Worm (Caenorhabditis elegans): Measurements from ENCODE around the gene irld-36.

irld-36 gene

DNA sequence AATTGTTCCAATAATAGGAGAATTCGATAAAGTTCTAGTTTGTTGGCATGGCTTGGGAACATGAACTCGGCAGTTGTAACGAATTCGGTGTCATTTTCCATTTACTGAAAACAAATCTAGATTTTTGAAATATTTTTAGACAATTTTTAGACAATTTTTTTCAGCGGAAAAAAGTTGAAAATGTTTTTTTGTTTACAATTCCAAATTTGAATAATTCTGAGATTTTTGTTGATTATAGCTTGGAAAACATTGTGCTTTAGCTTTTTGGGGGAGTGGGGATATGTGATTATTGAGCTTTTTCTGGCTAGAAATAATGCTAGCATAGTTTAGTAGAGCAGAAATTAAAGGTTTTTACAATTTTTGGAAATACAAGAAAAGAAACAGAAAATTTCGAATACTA, 10.3 kb upstream of the irld-36 start, which contains the start of gene srw-97:
srw-97 (minus strand) TSS at position 101 of the 400 bp plus-strand sequence.
- no peak for TF ChIP-seq sea-1 (GFP tag; conservative IDR thresholded peaks at IDR 0.05)
- TF ChIP-seq tra-4 (tag; optimal IDR thresholded peaks at IDR 0.05) = no peak
- no peak for TF ChIP-seq hnd-1 (tag; optimal IDR thresholded peaks at IDR 0.05)
- no peak for TF ChIP-seq ets-7 (tag; optimal IDR thresholded peaks at IDR 0.05)
- TF ChIP-seq F13C5.2 (tag; optimal IDR thresholded peaks at IDR 0.05) = no peak
- TF ChIP-seq flt-1 (GFP tag; IDR thresholded peaks at IDR 0.05) = no peak
- no peak for TF ChIP-seq ceh-36 (tag; optimal IDR thresholded peaks at IDR 0.05)
- no peak for TF ChIP-seq aly-1 (tag; optimal IDR thresholded peaks at IDR 0.05)
- no peak for TF ChIP-seq ama-1 (optimal IDR thresholded peaks at IDR 0.05)

DNA sequence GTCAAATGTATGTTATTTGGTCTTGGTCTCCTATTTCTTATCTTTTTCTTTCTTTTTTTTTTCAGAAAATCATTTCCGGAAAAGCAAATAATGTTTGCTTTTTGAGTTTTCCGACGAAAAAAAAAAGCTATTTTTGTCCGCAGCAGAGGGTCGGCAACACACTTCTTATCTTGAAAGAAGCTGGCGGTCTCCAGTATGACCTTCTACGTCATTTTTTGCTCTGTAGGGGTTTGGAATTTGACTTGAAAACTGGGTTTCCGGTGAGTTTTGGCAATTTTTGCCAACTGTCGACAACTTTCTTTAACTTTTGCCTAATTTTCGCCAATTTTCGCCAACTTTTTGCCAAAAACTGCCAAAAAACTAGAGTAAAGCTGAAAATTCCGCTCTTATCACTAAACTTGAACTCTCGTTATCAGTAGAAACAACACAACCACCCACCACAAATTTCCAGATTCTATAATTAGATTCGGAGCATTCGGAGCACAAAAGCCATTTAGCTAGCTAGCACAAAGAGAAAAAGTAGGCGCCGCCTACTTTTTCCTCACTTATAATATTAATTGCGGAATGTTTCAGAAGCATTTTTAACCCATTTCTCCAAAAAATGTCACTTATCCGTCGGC, 8.8 kb upstream of the irld-36 start, which contains the start of gene nhx-6:
nhx-6 (plus strand) TSS at position 570 of the 620 bp plus-strand sequence.
- TF ChIP-seq ets-7 (tag; optimal IDR thresholded peaks at IDR 0.05) (no peak), sea-1 (GFP tag; conservative IDR thresholded peaks at IDR 0.05) (no peak), tra-4 (tag; optimal IDR thresholded peaks at IDR 0.05) (no peak), tbx-11 (GFP tag; IDR thresholded peaks at IDR 0.05) (no peak), pes-1 (GFP tag; IDR thresholded peaks at IDR 0.05) (no peak), ceh-36 (tag; optimal IDR thresholded peaks at IDR 0.05) (no peak), F13C5.2 (tag; optimal IDR thresholded peaks at IDR 0.05) (no peak), scrt-1 (GFP tag; IDR thresholded peaks at IDR 0.05) (no peak), tbx-37 (GFP tag; conservative IDR thresholded peaks at IDR 0.05) (no peak), ceh-13 (GFP tag; optimal IDR thresholded peaks at IDR 0.05) (no peak), hnd-1 (tag; optimal IDR thresholded peaks at IDR 0.05) (no peak), flt-1 (GFP tag; IDR thresholded peaks at IDR 0.05) (no peak), aly-1 (tag; optimal IDR thresholded peaks at IDR 0.05) (no peak), hmbx-1 (tag; optimal IDR thresholded peaks at IDR 0.05) (no peak), ama-1 (optimal IDR thresholded peaks at IDR 0.05) (no peak)

DNA sequence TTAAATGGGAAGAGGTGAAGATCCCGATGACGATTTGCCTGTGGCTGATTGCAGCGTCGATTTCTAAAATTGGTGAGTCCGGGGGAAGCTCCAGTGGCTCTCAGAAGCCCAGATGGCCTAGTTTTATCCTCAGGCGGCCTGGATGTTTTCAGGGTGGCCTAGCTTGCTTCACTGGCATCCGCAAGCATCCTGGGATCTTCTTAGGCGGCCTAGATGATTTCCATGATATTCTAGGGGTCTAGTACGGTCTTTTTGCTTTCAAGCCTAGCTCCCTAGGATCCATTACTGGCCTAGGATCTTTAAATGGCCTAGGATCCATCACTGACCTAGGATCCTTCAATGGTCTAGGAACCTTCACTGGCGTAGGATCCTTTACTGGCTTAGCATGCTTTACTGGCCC, 8.2 kb upstream of the irld-36 start:
- TF ChIP-seq tbx-11 (GFP tag; IDR thresholded peaks at IDR 0.05) (no peak), ets-7 (tag; optimal IDR thresholded peaks at IDR 0.05) (no peak), hmbx-1 (tag; optimal IDR thresholded peaks at IDR 0.05) (no peak), flt-1 (GFP tag; IDR thresholded peaks at IDR 0.05) (no peak), sea-1 (GFP tag; conservative IDR thresholded peaks at IDR 0.05) (no peak), ceh-13 (GFP tag; optimal IDR thresholded peaks at IDR 0.05) (no peak), hnd-1 (tag; optimal IDR thresholded peaks at IDR 0.05) (no peak), pes-1 (GFP tag; IDR thresholded peaks at IDR 0.05) (no peak), tbx-37 (GFP tag; conservative IDR thresholded peaks at IDR 0.05) (no peak), B0310.2 (tag; optimal IDR thresholded peaks at IDR 0.05) (no peak), hmg-4 (GFP tag; optimal IDR thresholded peaks at IDR 0.05) (no peak), F13C5.2 (tag; optimal IDR thresholded peaks at IDR 0.05) (no peak)

DNA sequence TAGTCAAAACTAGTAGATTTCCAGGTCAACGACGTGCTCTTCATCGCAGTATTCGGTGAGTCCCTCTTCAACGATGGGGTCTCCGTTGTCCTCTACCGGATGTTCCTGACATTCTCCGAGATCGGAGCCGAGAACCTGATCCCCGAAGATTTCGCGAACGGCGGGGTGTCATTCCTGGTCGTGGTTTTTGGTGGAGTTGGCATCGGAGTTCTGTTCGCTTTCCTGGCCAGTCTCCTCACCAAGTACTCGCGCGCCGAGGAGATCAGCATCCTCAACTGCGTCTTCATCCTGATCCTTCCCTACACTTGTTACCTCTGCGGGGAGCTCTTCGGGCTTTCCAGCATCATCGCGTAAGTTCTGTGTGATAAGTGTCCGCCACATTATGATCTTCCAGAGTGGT, 6.5 kb upstream of the irld-36 start:
- TF ChIP-seq hmg-4 (GFP tag; optimal IDR thresholded peaks at IDR 0.05) (no peak), B0310.2 (tag; optimal IDR thresholded peaks at IDR 0.05) (no peak), ceh-36 (tag; optimal IDR thresholded peaks at IDR 0.05) (no peak), tbx-11 (GFP tag; IDR thresholded peaks at IDR 0.05) (no peak), ceh-13 (GFP tag; optimal IDR thresholded peaks at IDR 0.05) (no peak), tbx-37 (GFP tag; conservative IDR thresholded peaks at IDR 0.05) (no peak), ama-1 (optimal IDR thresholded peaks at IDR 0.05) (no peak), tra-4 (tag; optimal IDR thresholded peaks at IDR 0.05) (no peak), F13C5.2 (tag; optimal IDR thresholded peaks at IDR 0.05) (no peak), scrt-1 (GFP tag; IDR thresholded peaks at IDR 0.05) (no peak), pes-1 (GFP tag; IDR thresholded peaks at IDR 0.05) (no peak), sea-1 (GFP tag; conservative IDR thresholded peaks at IDR 0.05) (no peak), hnd-1 (tag; optimal IDR thresholded peaks at IDR 0.05) (no peak), hmbx-1 (tag; optimal IDR thresholded peaks at IDR 0.05) (no peak), ets-7 (tag; optimal IDR thresholded peaks at IDR 0.05) (no peak), aly-1 (tag; optimal IDR thresholded peaks at IDR 0.05) (no peak), flt-1 (GFP tag; IDR thresholded peaks at IDR 0.05) (no peak)

DNA sequence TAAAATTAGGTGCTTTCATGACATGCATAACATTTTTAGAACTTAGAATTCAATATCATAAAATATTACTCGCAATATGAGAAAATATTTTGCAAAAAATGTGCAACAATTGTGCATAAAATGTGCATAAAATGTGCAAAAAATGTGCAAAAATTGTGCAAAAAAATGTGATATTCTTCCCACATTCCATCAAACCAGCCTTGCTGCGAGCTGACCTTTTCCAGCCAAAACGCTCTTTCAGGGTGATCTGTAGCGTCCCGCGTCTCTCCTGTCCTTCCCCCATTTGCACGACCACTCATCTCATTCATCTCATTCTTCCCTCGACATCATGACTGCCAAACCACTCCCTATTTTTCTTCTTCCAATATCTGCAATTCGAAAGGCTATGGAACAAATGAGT, 3.1 kb upstream of the irld-36 start, which contains the start of gene fbxb-17:
fbxb-17 (plus strand) TSS at position 301 of the 400 bp plus-strand sequence.
- TF ChIP-seq pes-1 (GFP tag; IDR thresholded peaks at IDR 0.05) = no peak
- no peak for TF ChIP-seq B0310.2 (tag; optimal IDR thresholded peaks at IDR 0.05)
- no peak for TF ChIP-seq ceh-13 (GFP tag; optimal IDR thresholded peaks at IDR 0.05)
- TF ChIP-seq flt-1 (GFP tag; IDR thresholded peaks at IDR 0.05) = no peak
- no peak for TF ChIP-seq ama-1 (optimal IDR thresholded peaks at IDR 0.05)
- TF ChIP-seq hmg-4 (GFP tag; optimal IDR thresholded peaks at IDR 0.05) = no peak
- no peak for TF ChIP-seq F13C5.2 (tag; optimal IDR thresholded peaks at IDR 0.05)

DNA sequence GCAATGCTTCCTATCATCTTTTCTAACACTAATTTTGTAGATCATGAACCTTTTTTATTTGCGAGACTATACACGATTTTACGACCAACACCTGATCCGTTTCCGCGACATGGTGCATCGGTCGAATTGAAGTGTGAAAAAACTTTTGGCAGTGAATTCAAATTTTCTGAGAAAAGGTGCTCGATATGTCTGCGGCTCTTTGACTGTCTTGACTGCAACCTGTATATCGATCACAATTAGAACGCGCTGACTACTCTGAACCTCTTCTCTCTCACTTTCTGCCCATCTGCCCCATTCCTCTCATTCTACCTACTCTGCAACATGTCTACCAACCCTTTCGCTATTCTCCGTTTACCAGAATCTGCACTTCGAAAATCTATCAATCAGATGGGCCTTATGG, 3.0 kb downstream of the irld-36 start, which contains the start of gene fbxb-26:
fbxb-26 (plus strand) TSS at position 301 of the 400 bp plus-strand sequence.
- TF ChIP-seq hnd-1 (tag; optimal IDR thresholded peaks at IDR 0.05) (no peak), B0310.2 (tag; optimal IDR thresholded peaks at IDR 0.05) (no peak), F13C5.2 (tag; optimal IDR thresholded peaks at IDR 0.05) (no peak), aly-1 (tag; optimal IDR thresholded peaks at IDR 0.05) (no peak), flt-1 (GFP tag; IDR thresholded peaks at IDR 0.05) (no peak), ceh-13 (GFP tag; optimal IDR thresholded peaks at IDR 0.05) (no peak), tbx-11 (GFP tag; IDR thresholded peaks at IDR 0.05) (no peak), ets-7 (tag; optimal IDR thresholded peaks at IDR 0.05) (no peak), ceh-36 (tag; optimal IDR thresholded peaks at IDR 0.05) (no peak), hmg-4 (GFP tag; optimal IDR thresholded peaks at IDR 0.05) (no peak), pes-1 (GFP tag; IDR thresholded peaks at IDR 0.05) (no peak), tbx-37 (GFP tag; conservative IDR thresholded peaks at IDR 0.05) (no peak), scrt-1 (GFP tag; IDR thresholded peaks at IDR 0.05) (no peak), tra-4 (tag; optimal IDR thresholded peaks at IDR 0.05) (no peak), ama-1 (optimal IDR thresholded peaks at IDR 0.05) (no peak), sea-1 (GFP tag; conservative IDR thresholded peaks at IDR 0.05) (no peak), hmbx-1 (tag; optimal IDR thresholded peaks at IDR 0.05) (no peak)

DNA sequence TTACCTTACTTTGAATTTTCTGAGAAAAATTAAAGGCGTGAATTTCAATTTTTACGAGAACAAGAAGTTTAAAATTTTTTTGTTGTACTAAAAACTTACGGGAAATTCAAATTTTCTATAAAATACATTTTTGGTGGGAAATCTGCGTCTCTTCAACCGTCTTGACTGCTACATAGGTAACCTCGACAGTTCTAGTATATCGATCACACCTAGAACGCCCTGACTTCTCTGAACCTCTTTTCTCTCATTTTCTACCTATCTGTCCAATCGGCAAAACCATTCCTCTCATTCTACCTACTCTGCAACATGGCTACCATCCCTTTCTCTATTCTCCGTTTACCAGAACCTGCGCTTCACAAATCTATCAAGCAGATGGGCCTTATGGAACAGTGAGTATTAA, 4.6 kb downstream of the irld-36 start, which contains the start of gene fbxb-25:
fbxb-25 (plus strand) TSS at position 301 of the 400 bp plus-strand sequence.
- TF ChIP-seq hmbx-1 (tag; optimal IDR thresholded peaks at IDR 0.05) (no peak), sea-1 (GFP tag; conservative IDR thresholded peaks at IDR 0.05) (no peak), ceh-36 (tag; optimal IDR thresholded peaks at IDR 0.05) (no peak), tbx-11 (GFP tag; IDR thresholded peaks at IDR 0.05) (no peak), pes-1 (GFP tag; IDR thresholded peaks at IDR 0.05) (no peak), flt-1 (GFP tag; IDR thresholded peaks at IDR 0.05) (no peak), ceh-13 (GFP tag; optimal IDR thresholded peaks at IDR 0.05) (no peak), ama-1 (optimal IDR thresholded peaks at IDR 0.05) (no peak), ets-7 (tag; optimal IDR thresholded peaks at IDR 0.05) (no peak), B0310.2 (tag; optimal IDR thresholded peaks at IDR 0.05) (no peak)

Data from whole organism, early embryonic.